Worm (Caenorhabditis elegans) whole organism, L1 larva: Measurements from ENCODE around the gene fzr-1.

Experiments used
- F16B12.6 ChIP-seq: fragments of 150-350 bp; optimal IDR thresholded peaks from 2 replicates; lab custom pipeline; 2014; ENCODE audit warnings: missing biosample characterization, missing genetic modification characterization
- elt-3 ChIP-seq, 6 experiments: fragments of 150-350 bp in 1 of 6; sonication (generic microtip); optimal IDR thresholded peaks; 2 replicates each; lab custom pipeline; 2017 to 2018; ENCODE audit warnings: missing biosample characterization in 6 of 6, missing genetic modification characterization in 6 of 6, inconsistent platforms in 1 of 6
- ets-5 ChIP-seq: fragments of 200-800 bp; sonication (Bioruptor generic); IDR thresholded peaks from 2 replicates; pipeline ENCODE4 v1.3.6; 2022; ENCODE audit warnings: missing genetic modification characterization, missing compliant biosample characterization
- lsy-2 ChIP-seq, 2 experiments: fragments of 150-350 bp; optimal IDR thresholded peaks; 2 replicates each; lab custom pipeline; 2014; ENCODE audit warnings: missing biosample characterization in 2 of 2, missing genetic modification characterization in 2 of 2
- nhr-11 ChIP-seq: fragments of 150-350 bp; optimal IDR thresholded peaks from 2 replicates; lab custom pipeline; 2014; ENCODE audit warnings: missing biosample characterization, missing genetic modification characterization
- nhr-12 ChIP-seq: sonication (generic microtip); optimal IDR thresholded peaks from 2 replicates; lab custom pipeline; 2017; ENCODE audit warnings: missing biosample characterization, missing genetic modification characterization
- nhr-47 ChIP-seq: sonication (generic microtip); optimal IDR thresholded peaks from 2 replicates; lab custom pipeline; 2016; ENCODE audit warnings: mild to moderate bottlenecking, missing genetic modification characterization, moderate library complexity, missing compliant biosample characterization
- nhr-77 ChIP-seq: fragments of 150-350 bp; optimal IDR thresholded peaks from 2 replicates; lab custom pipeline; 2014; ENCODE audit warnings: missing biosample characterization, missing genetic modification characterization
- pax-3 ChIP-seq: fragments of 200-800 bp; sonication (Bioruptor generic); optimal IDR thresholded peaks from 2 replicates; lab custom pipeline; 2018; ENCODE audit warnings: mild to moderate bottlenecking, missing genetic modification characterization, moderate library complexity, missing compliant biosample characterization
- sox-4 ChIP-seq: sonication (generic microtip); optimal IDR thresholded peaks from 2 replicates; lab custom pipeline; 2016; ENCODE audit warnings: missing genetic modification characterization, missing compliant biosample characterization
- unc-62 ChIP-seq: fragments of 150-350 bp; optimal IDR thresholded peaks from 2 replicates; lab custom pipeline; 2014; ENCODE audit warnings: missing biosample characterization, missing genetic modification reagents, missing genetic modification characterization

Gene fzr-1

ce11 chrII:9591071-9591470, 53.2 kb downstream of the fzr-1 start, which contains the start of the genes E02H1.1 and tag-124 (continued):
- no peak for TF ChIP-seq nhr-77 (tag; lab: Kevin White, UChicago)
- peak; percentile 93 for TF ChIP-seq nhr-47 (tag; lab: Kevin White, UChicago)
- peak; percentile 93 for TF ChIP-seq pax-3
- TF ChIP-seq lsy-2 (tag; optimal IDR thresholded peaks at IDR 0.05; lab: Kevin White, UChicago), result peak; percentile 84 to 88
- TF ChIP-seq unc-62 (GFP tag; lab: Kevin White, UChicago), result no peak
- TF ChIP-seq nhr-12 (tag; lab: Kevin White, UChicago), result no peak
- peak; percentile 66 for TF ChIP-seq nhr-11 (tag; lab: Kevin White, UChicago)
- peak; percentile 33 for TF ChIP-seq F16B12.6 (tag; lab: Kevin White, UChicago)
- TF ChIP-seq ets-5, result no peak
- TF ChIP-seq elt-3 (tag; optimal IDR thresholded peaks at IDR 0.05; lab: Kevin White, UChicago), result peak in 2 of 6 experiments; percentile 47 to 62
- peak; percentile 95 for TF ChIP-seq sox-4 (tag; lab: Kevin White, UChicago)
